Worm (Caenorhabditis elegans) whole organism, young adult: ENCODE data around the gene Y41C4A.18.

Experiments used
- B0035.1 ChIP-seq: sonication (generic microtip); optimal IDR thresholded peaks from 2 replicates; lab custom pipeline; 2016; ENCODE audit warnings: missing genetic modification characterization, mild to moderate bottlenecking, missing compliant biosample characterization, missing genotype, missing genetic modification reagents
- B0261.1 ChIP-seq: sonication (generic microtip); optimal IDR thresholded peaks from 2 replicates; lab custom pipeline; 2016; ENCODE audit warnings: mild to moderate bottlenecking, missing genetic modification characterization, moderate library complexity, missing compliant biosample characterization
- C06A6.2 ChIP-seq: fragments of 200-800 bp; sonication (Bioruptor generic); conservative IDR thresholded peaks from 2 replicates; pipeline ENCODE4 v1.3.6; 2022; ENCODE audit warnings: missing genetic modification characterization, missing compliant biosample characterization
- F10E7.11 ChIP-seq: sonication (generic microtip); optimal IDR thresholded peaks from 2 replicates; lab custom pipeline; 2017; ENCODE audit warnings: mild to moderate bottlenecking, missing genetic modification characterization, moderate library complexity, missing compliant biosample characterization
- F33H1.4 ChIP-seq: fragments of 200-800 bp; sonication (Bioruptor generic); IDR thresholded peaks from 2 replicates; pipeline ENCODE4 v1.3.6; 2022; ENCODE audit warnings: missing genetic modification reagents, missing genetic modification characterization, missing compliant biosample characterization
- F37B4.10 ChIP-seq: fragments of 200-800 bp; sonication (Bioruptor generic); IDR thresholded peaks from 2 replicates; pipeline ENCODE4 v1.3.6; 2022; ENCODE audit warnings: missing genetic modification characterization, missing compliant biosample characterization
- F39B2.1 ChIP-seq: fragments of 200-800 bp; sonication (Bioruptor generic); IDR thresholded peaks from 2 replicates; pipeline ENCODE4 v1.3.6; 2022; ENCODE audit warnings: missing genetic modification reagents, missing genetic modification characterization, missing compliant biosample characterization
- F55B11.4 ChIP-seq: sonication (generic microtip); optimal IDR thresholded peaks from 2 replicates; lab custom pipeline; 2016; ENCODE audit warnings: missing compliant biosample characterization, missing genetic modification characterization, borderline replicate concordance; ENCODE audit not compliant: insufficient read depth
- K11D2.4 ChIP-seq: fragments of 200-800 bp; sonication (Bioruptor generic); IDR thresholded peaks from 2 replicates; pipeline ENCODE4 v1.3.6; 2022; ENCODE audit warnings: missing genetic modification reagents, missing genetic modification characterization, missing compliant biosample characterization
- Y95B8A.8 ChIP-seq: fragments of 200-800 bp; sonication (Bioruptor generic); IDR thresholded peaks from 2 replicates; pipeline ENCODE4 v1.3.6; 2022; ENCODE audit warnings: missing genetic modification reagents, missing genetic modification characterization, missing compliant biosample characterization
- ama-1 ChIP-seq, 3 experiments: fragments of 150-350 bp in 1 of 3; sonication (generic microtip) in 2 of 3; optimal IDR thresholded peaks; 2 replicates each; lab custom pipeline; 2014 to 2018; ENCODE audit warnings: missing biosample characterization in 2 of 3, missing genetic modification characterization in 2 of 3, missing genetic modification reagents in 2 of 3
- aptf-2 ChIP-seq: fragments of 200-800 bp; sonication (Bioruptor generic); conservative IDR thresholded peaks from 2 replicates; pipeline ENCODE4 v1.3.6; 2022; ENCODE audit warnings: missing genetic modification reagents, missing genetic modification characterization, missing compliant biosample characterization
- bed-1 ChIP-seq: fragments of 200-800 bp; sonication (Bioruptor generic); IDR thresholded peaks from 2 replicates; pipeline ENCODE4 v1.3.6; 2022; ENCODE audit warnings: missing genetic modification reagents, missing genetic modification characterization, missing compliant biosample characterization
- bed-2 ChIP-seq: fragments of 200-800 bp; sonication (Bioruptor generic); IDR thresholded peaks from 2 replicates; pipeline ENCODE4 v1.3.6; 2022; ENCODE audit warnings: missing genetic modification reagents, missing genetic modification characterization, missing compliant biosample characterization
- dpff-1 ChIP-seq: sonication (generic microtip); optimal IDR thresholded peaks from 2 replicates; lab custom pipeline; 2017; ENCODE audit warnings: mild to moderate bottlenecking, missing genetic modification characterization, missing compliant biosample characterization
- dpl-1 ChIP-seq: fragments of 150-350 bp; optimal IDR thresholded peaks from 2 replicates; lab custom pipeline; 2014; ENCODE audit warnings: missing biosample characterization, missing genetic modification reagents, missing genetic modification characterization
- efl-1 ChIP-seq: fragments of 150-350 bp; optimal IDR thresholded peaks from 2 replicates; lab custom pipeline; 2014; ENCODE audit warnings: missing biosample characterization, missing genetic modification reagents, missing genetic modification characterization
- egl-18 ChIP-seq: fragments of 200-800 bp; sonication (Bioruptor generic); IDR thresholded peaks from 2 replicates; pipeline ENCODE4 v1.3.6; 2022; ENCODE audit warnings: missing genetic modification reagents, missing genetic modification characterization, missing compliant biosample characterization
- egrh-3 ChIP-seq: fragments of 200-800 bp; sonication (Bioruptor generic); IDR thresholded peaks from 2 replicates; pipeline ENCODE4 v1.3.6; 2022; ENCODE audit warnings: missing genetic modification reagents, missing genetic modification characterization, missing compliant biosample characterization
- him-1 ChIP-seq: sonication (generic microtip); optimal IDR thresholded peaks from 2 replicates; lab custom pipeline; 2016; ENCODE audit warnings: missing genotype, missing genetic modification reagents, missing genetic modification characterization, missing compliant biosample characterization
- hlh-12 ChIP-seq: sonication (generic microtip); optimal IDR thresholded peaks from 2 replicates; lab custom pipeline; 2016; ENCODE audit warnings: missing genetic modification characterization, missing compliant biosample characterization
- hlh-26 ChIP-seq: fragments of 200-800 bp; sonication (Bioruptor generic); conservative IDR thresholded peaks from 2 replicates; pipeline ENCODE4 v1.3.6; 2022; ENCODE audit warnings: missing genetic modification reagents, missing genetic modification characterization, missing compliant biosample characterization
- hmg-20 ChIP-seq: fragments of 200-800 bp; sonication (Bioruptor generic); IDR thresholded peaks from 2 replicates; pipeline ENCODE4 v1.3.6; 2022; ENCODE audit warnings: missing genetic modification reagents, missing genetic modification characterization, missing compliant biosample characterization
- hrde-1 ChIP-seq: sonication (generic microtip); optimal IDR thresholded peaks from 2 replicates; lab custom pipeline; 2016; ENCODE audit warnings: missing genetic modification characterization, mild to moderate bottlenecking, missing compliant biosample characterization, moderate library complexity, missing genotype, missing genetic modification reagents, borderline replicate concordance
- hsf-1 ChIP-seq: fragments of 200-800 bp; sonication (Bioruptor generic); IDR thresholded peaks from 2 replicates; pipeline ENCODE4 v1.3.6; 2022; ENCODE audit warnings: missing genetic modification reagents, missing genetic modification characterization, missing compliant biosample characterization
- lin-35 ChIP-seq, 3 experiments: fragments of 150-350 bp in 2 of 3; sonication (generic microtip) in 1 of 3; optimal IDR thresholded peaks; 2 replicates each; lab custom pipeline; 2014 to 2018; ENCODE audit warnings: missing biosample characterization in 3 of 3, missing genetic modification characterization in 3 of 3, missing genetic modification reagents in 3 of 3
- lir-1 ChIP-seq: fragments of 200-800 bp; sonication (Bioruptor generic); conservative IDR thresholded peaks from 2 replicates; pipeline ENCODE4 v1.3.6; 2022; ENCODE audit warnings: missing genetic modification reagents, missing genetic modification characterization, missing compliant biosample characterization
- lsl-1 ChIP-seq: fragments of 200-800 bp; sonication (Bioruptor generic); optimal IDR thresholded peaks from 2 replicates; lab custom pipeline; 2018; ENCODE audit warnings: mild to moderate bottlenecking, missing genetic modification characterization, moderate library complexity, missing compliant biosample characterization
- mes-4 ChIP-seq: sonication (generic microtip); optimal IDR thresholded peaks from 2 replicates; lab custom pipeline; 2016; ENCODE audit warnings: missing genotype, missing genetic modification characterization, missing compliant biosample characterization
- nfyb-1 ChIP-seq: fragments of 200-800 bp; sonication (Bioruptor generic); IDR thresholded peaks from 2 replicates; pipeline ENCODE4 v1.3.6; 2022; ENCODE audit warnings: missing genetic modification reagents, missing genetic modification characterization, missing compliant biosample characterization
- nhr-179 ChIP-seq: sonication (generic microtip); optimal IDR thresholded peaks from 2 replicates; lab custom pipeline; 2016; ENCODE audit warnings: mild to moderate bottlenecking, missing genetic modification characterization, missing compliant biosample characterization
- nhr-27 ChIP-seq: fragments of 200-800 bp; sonication (Bioruptor generic); optimal IDR thresholded peaks from 2 replicates; lab custom pipeline; 2018; ENCODE audit warnings: mild to moderate bottlenecking, missing genetic modification characterization, moderate library complexity, missing compliant biosample characterization
- pbrm-1 ChIP-seq: fragments of 200-800 bp; sonication (Bioruptor generic); IDR thresholded peaks from 2 replicates; pipeline ENCODE4 v1.3.6; 2022; ENCODE audit warnings: missing genetic modification reagents, missing genetic modification characterization, missing compliant biosample characterization
- repo-1 ChIP-seq: sonication (generic microtip); optimal IDR thresholded peaks from 2 replicates; lab custom pipeline; 2017; ENCODE audit warnings: mild to moderate bottlenecking, missing genetic modification characterization, missing compliant biosample characterization
- sdz-38 ChIP-seq: sonication (generic microtip); optimal IDR thresholded peaks from 2 replicates; lab custom pipeline; 2016; ENCODE audit warnings: missing genotype, missing genetic modification characterization, missing compliant biosample characterization
- snpc-1.3 ChIP-seq: sonication (generic microtip); optimal IDR thresholded peaks from 2 replicates; lab custom pipeline; 2017; ENCODE audit warnings: missing genetic modification characterization, mild to moderate bottlenecking, missing compliant biosample characterization, antibody characterized with exemption, moderate library complexity, missing genotype, missing genetic modification reagents; ENCODE audit not compliant: insufficient read depth
- snpc-3.4 ChIP-seq: sonication (generic microtip); optimal IDR thresholded peaks from 2 replicates; lab custom pipeline; 2017; ENCODE audit warnings: missing genetic modification characterization, mild to moderate bottlenecking, missing compliant biosample characterization, antibody characterized with exemption, moderate library complexity, missing genotype, missing genetic modification reagents
- sptf-2 ChIP-seq: fragments of 200-800 bp; sonication (Bioruptor generic); optimal IDR thresholded peaks from 2 replicates; lab custom pipeline; 2018; ENCODE audit warnings: mild to moderate bottlenecking, missing genetic modification characterization, missing compliant biosample characterization
- tbx-9 ChIP-seq: sonication (generic microtip); optimal IDR thresholded peaks from 2 replicates; lab custom pipeline; 2016; ENCODE audit warnings: borderline replicate concordance, missing genetic modification characterization, inconsistent platforms, missing compliant biosample characterization
- tlf-1 ChIP-seq: fragments of 200-800 bp; sonication (Bioruptor generic); optimal IDR thresholded peaks from 2 replicates; lab custom pipeline; 2018; ENCODE audit warnings: mild to moderate bottlenecking, missing genetic modification characterization, missing compliant biosample characterization
- unc-130 ChIP-seq: sonication (generic microtip); optimal IDR thresholded peaks from 2 replicates; lab custom pipeline; 2016; ENCODE audit warnings: missing genetic modification reagents, missing genetic modification characterization, missing compliant biosample characterization
- xnd-1 ChIP-seq: sonication (generic microtip); optimal IDR thresholded peaks from 2 replicates; lab custom pipeline; 2016; ENCODE audit warnings: missing genotype, missing genetic modification reagents, missing genetic modification characterization, missing compliant biosample characterization
- ztf-22 ChIP-seq: fragments of 200-800 bp; sonication (Bioruptor generic); optimal IDR thresholded peaks from 2 replicates; lab custom pipeline; 2018; ENCODE audit warnings: mild to moderate bottlenecking, missing genetic modification characterization, moderate library complexity, missing compliant biosample characterization
- ztf-25 ChIP-seq: fragments of 200-800 bp; sonication (Bioruptor generic); IDR thresholded peaks from 2 replicates; pipeline ENCODE4 v1.3.6; 2022; ENCODE audit warnings: missing genetic modification reagents, missing genetic modification characterization, missing compliant biosample characterization
- ztf-28 ChIP-seq: fragments of 200-800 bp; sonication (Bioruptor generic); IDR thresholded peaks from 2 replicates; pipeline ENCODE4 v1.3.6; 2022; ENCODE audit warnings: missing genetic modification reagents, missing genetic modification characterization, missing compliant biosample characterization

Gene Y41C4A.18

DNA sequence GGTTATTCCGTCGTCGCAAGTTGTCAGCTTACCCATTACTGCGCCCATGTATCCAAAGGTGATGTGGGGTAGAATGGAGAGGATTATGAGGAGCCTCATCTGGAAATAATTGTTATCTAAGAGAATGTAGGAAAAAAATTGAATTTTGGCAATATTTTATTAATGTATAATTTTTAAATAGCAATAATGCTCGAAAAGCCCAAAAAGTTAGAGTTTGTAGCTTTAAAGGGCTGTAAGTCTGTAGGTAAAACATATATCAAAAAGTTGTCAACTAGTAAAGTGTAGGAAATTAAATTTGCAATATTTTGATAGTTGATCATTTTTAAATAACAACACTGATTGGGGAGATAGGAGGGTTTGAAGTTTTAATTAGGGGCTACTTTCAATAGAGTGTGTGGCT lies 21.7 kb upstream of the Y41C4A.18 start, which contains the start of gene Y41C4A.8:
Gene Y41C4A.8 (minus strand): TSS at position 101 of the 400 bp plus-strand sequence.
- no peak for TF ChIP-seq tbx-9 (tag; lab: Kevin White, UChicago)
- no peak for TF ChIP-seq efl-1 (GFP tag; lab: Kevin White, UChicago)
- TF ChIP-seq hmg-20 (GFP tag; lab: Robert Waterston, UW), result no peak
- no peak for TF ChIP-seq Y95B8A.8 (GFP tag; lab: Robert Waterston, UW)
- TF ChIP-seq egl-18 (GFP tag; lab: Robert Waterston, UW), result no peak
- no peak for TF ChIP-seq nhr-27
- TF ChIP-seq hlh-12 (tag; lab: Kevin White, UChicago), result no peak
- TF ChIP-seq F55B11.4 (tag; lab: Kevin White, UChicago), result no peak
- no peak for TF ChIP-seq lin-35 (GFP tag; optimal IDR thresholded peaks at IDR 0.05; lab: Kevin White, UChicago)
- TF ChIP-seq K11D2.4 (GFP tag; lab: Robert Waterston, UW), result no peak
- TF ChIP-seq B0261.1 (tag; lab: Kevin White, UChicago), result no peak
- no peak for TF ChIP-seq bed-1

ce11 chrIII:11718548-11718947 lies 11.9 kb upstream of the Y41C4A.18 start, which contains the start of gene Y41C4A.9:
Gene Y41C4A.9, minus strand, starts transcription at chrIII:11718645.
- TF ChIP-seq repo-1 (no peak), F33H1.4 (GFP tag; lab: Robert Waterston, UW) (no peak), hlh-26 (GFP tag; lab: Robert Waterston, UW) (no peak), B0035.1 (tag; lab: Kevin White, UChicago) (no peak), unc-130 (no peak), C06A6.2 (GFP tag; lab: Robert Waterston, UW) (no peak), bed-2 (GFP tag; lab: Robert Waterston, UW) (no peak), him-1 (tag; lab: Kevin White, UChicago) (peak; percentile 26), aptf-2 (GFP tag; lab: Robert Waterston, UW) (no peak), F37B4.10 (GFP tag; lab: Robert Waterston, UW) (no peak), snpc-1.3 (tag; lab: Kevin White, UChicago) (peak; percentile 40), bed-1 (no peak), pbrm-1 (GFP tag; lab: Robert Waterston, UW) (no peak), mes-4 (no peak), ztf-22 (GFP tag; lab: Kevin White, UChicago) (no peak), Y95B8A.8 (GFP tag; lab: Robert Waterston, UW) (no peak), nfyb-1 (no peak), F39B2.1 (GFP tag; lab: Robert Waterston, UW) (no peak), nhr-27 (no peak), nhr-179 (no peak), ztf-25 (GFP tag; lab: Robert Waterston, UW) (no peak), hlh-12 (tag; lab: Kevin White, UChicago) (no peak), lsl-1 (peak; percentile 18), hrde-1 (tag; lab: Kevin White, UChicago) (no peak), dpff-1 (tag; lab: Kevin White, UChicago) (no peak), ama-1 (optimal IDR thresholded peaks at IDR 0.05; lab: Kevin White, UChicago) (no peak), ama-1 (GFP tag; optimal IDR thresholded peaks at IDR 0.05; lab: Kevin White, UChicago) (no peak), ztf-28 (GFP tag; lab: Robert Waterston, UW) (0 out of 2 replicates have a peak, but pooled peaks have one; percentile 19), tbx-9 (tag; lab: Kevin White, UChicago) (no peak), xnd-1 (no peak), egl-18 (GFP tag; lab: Robert Waterston, UW) (no peak), sptf-2 (no peak), lir-1 (GFP tag; lab: Robert Waterston, UW) (no peak), sdz-38 (tag; lab: Kevin White, UChicago) (no peak), F10E7.11 (no peak), tlf-1 (GFP tag; lab: Kevin White, UChicago) (no peak), dpl-1 (GFP tag; lab: Kevin White, UChicago) (no peak), F55B11.4 (tag; lab: Kevin White, UChicago) (no peak), snpc-3.4 (tag; lab: Kevin White, UChicago) (peak; percentile 79), efl-1 (GFP tag; lab: Kevin White, UChicago) (no peak), hsf-1 (no peak), egrh-3 (GFP tag; lab: Robert Waterston, UW) (no peak)
